Fruit fly (Drosophila melanogaster) whole organism, embryonic: ENCODE data around the gene Mgstl.

Source experiments
- NFAT ChIP-seq: fragments of 200-800 bp; sonication (Bioruptor generic); IDR thresholded peaks from 2 replicates; pipeline ENCODE4 v1.3.6; 2022; ENCODE audit warnings: missing biosample characterization, missing genetic modification characterization
- exex ChIP-seq: fragments of 200-800 bp; sonication (Bioruptor generic); optimal IDR thresholded peaks from 4 replicates; lab custom pipeline; 2018; ENCODE audit warnings: missing biosample characterization, mild to moderate bottlenecking, missing genetic modification characterization, moderate library complexity
- nerfin-2 ChIP-seq: fragments of 200-800 bp; sonication (Bioruptor generic); IDR thresholded peaks from 2 replicates; pipeline ENCODE4 v1.3.6; 2022; ENCODE audit warnings: missing biosample characterization, missing genetic modification characterization; ENCODE audit not compliant: partially characterized antibody
- tna ChIP-seq: fragments of 200-800 bp; sonication (Bioruptor generic); IDR thresholded peaks from 2 replicates; pipeline ENCODE4 v1.3.6; 2022; ENCODE audit warnings: missing biosample characterization, missing genetic modification characterization; ENCODE audit not compliant: partially characterized antibody
- ttk ChIP-seq: fragments of 200-800 bp; sonication (Bioruptor generic); IDR thresholded peaks from 2 replicates; pipeline ENCODE4 v2.1.2; 2022; ENCODE audit warnings: missing biosample characterization, missing genetic modification characterization

dm6 chrX:21064927-21065326 lies 23.0 kb downstream of the Mgstl start:
- TF ChIP-seq NFAT (GFP tag; lab: Robert Waterston, UW): no peak
- no peak for TF ChIP-seq nerfin-2 (GFP tag; lab: Robert Waterston, UW)
- TF ChIP-seq ttk (GFP tag; lab: Robert Waterston, UW): no peak
- TF ChIP-seq tna: no peak
- TF ChIP-seq exex (tag; lab: Kevin White, UChicago): no peak
